Worm (Caenorhabditis elegans) whole organism, L3 larva: Measurements from ENCODE around the gene srv-8.

ENCODE experiments used
- ceh-16 ChIP-seq: sonication (generic microtip); optimal IDR thresholded peaks from 2 replicates; lab custom pipeline; 2017; ENCODE audit warnings: missing biosample characterization, missing genetic modification characterization
- fkh-10 ChIP-seq: sonication (generic microtip); optimal IDR thresholded peaks from 2 replicates; lab custom pipeline; 2017; ENCODE audit warnings: missing biosample characterization, missing genetic modification reagents, missing genetic modification characterization
- jun-1 ChIP-seq: fragments of 150-350 bp; optimal IDR thresholded peaks from 2 replicates; lab custom pipeline; 2014; ENCODE audit warnings: missing biosample characterization, missing genetic modification reagents, missing genetic modification characterization
- lsy-12 ChIP-seq: sonication (generic microtip); optimal IDR thresholded peaks from 2 replicates; lab custom pipeline; 2016; ENCODE audit warnings: mild to moderate bottlenecking, missing genetic modification characterization, missing compliant biosample characterization
- mdl-1 ChIP-seq: fragments of 150-350 bp; optimal IDR thresholded peaks from 2 replicates; lab custom pipeline; 2014; ENCODE audit warnings: missing biosample characterization, missing genetic modification characterization
- nhr-237 ChIP-seq: fragments of 150-350 bp; optimal IDR thresholded peaks from 2 replicates; lab custom pipeline; 2014; ENCODE audit warnings: missing biosample characterization, missing genetic modification characterization
- nhr-28 ChIP-seq: fragments of 150-350 bp; optimal IDR thresholded peaks from 2 replicates; lab custom pipeline; 2014; ENCODE audit warnings: missing biosample characterization, missing genetic modification characterization
- pqm-1 ChIP-seq: fragments of 150-350 bp; optimal IDR thresholded peaks from 2 replicates; lab custom pipeline; 2017; ENCODE audit warnings: missing biosample characterization, missing genetic modification characterization, inconsistent platforms
- sea-2 ChIP-seq: fragments of 150-350 bp; sonication (generic microtip); optimal IDR thresholded peaks from 4 replicates; lab custom pipeline; 2014; ENCODE audit warnings: missing biosample characterization, missing genetic modification reagents, missing genetic modification characterization
- ztf-11 ChIP-seq: fragments of 150-350 bp; optimal IDR thresholded peaks from 2 replicates; lab custom pipeline; 2014; ENCODE audit warnings: missing biosample characterization, missing genetic modification characterization

DNA sequence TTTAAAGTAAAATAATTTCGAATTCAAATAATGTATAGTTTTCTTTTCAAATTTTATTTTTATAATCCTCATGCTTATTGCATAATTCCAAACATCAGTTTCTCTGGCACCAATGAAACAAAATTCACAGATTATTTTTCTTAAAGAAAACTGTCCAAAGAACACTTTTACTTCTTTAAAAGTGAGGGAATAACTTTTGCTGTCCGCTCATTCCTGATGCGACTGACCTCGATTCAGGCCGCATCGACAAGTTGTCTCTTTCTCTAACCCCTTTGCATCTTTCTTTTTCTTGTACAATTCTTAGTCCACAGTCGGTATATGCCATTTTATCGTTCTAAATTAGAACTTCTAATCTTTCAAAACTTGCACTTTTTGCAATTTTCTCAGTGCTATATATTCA is 14.0 kb downstream of the srv-8 start, which contains the start of gene F53F1.2:
- no peak for TF ChIP-seq ztf-11 (tag; lab: Kevin White, UChicago)
- TF ChIP-seq ceh-16 (tag; lab: Kevin White, UChicago), result no peak
- TF ChIP-seq mdl-1 (tag; lab: Kevin White, UChicago), result no peak
- TF ChIP-seq nhr-237 (tag; lab: Kevin White, UChicago), result no peak
- no peak for TF ChIP-seq pqm-1 (tag; lab: Kevin White, UChicago)
- no peak for TF ChIP-seq sea-2 (GFP tag; lab: Kevin White, UChicago)
- TF ChIP-seq fkh-10 (GFP tag; lab: Kevin White, UChicago), result no peak
- TF ChIP-seq jun-1 (tag; lab: Kevin White, UChicago), result no peak
- no peak for TF ChIP-seq nhr-28
- TF ChIP-seq lsy-12 (tag; lab: Kevin White, UChicago), result no peak
